Fruit fly (Drosophila melanogaster): ENCODE results near the gene RpS14b.

Gene RpS14b

dm6 chrX:7911983-7912630 is 22.6 kb upstream of the RpS14b start, which contains the start of gene snz (continued):
- TF ChIP-seq CG7745 (tag; optimal IDR thresholded peaks at IDR 0.05) (no peak), seq (GFP tag; IDR thresholded peaks at IDR 0.05) (no peak), CG14710 (tag; optimal IDR thresholded peaks at IDR 0.05) (peak; percentile 15), CG31224 (GFP tag; IDR thresholded peaks at IDR 0.05) (no peak), sens-2 (GFP tag; IDR thresholded peaks at IDR 0.05) (no peak), CG13287 (GFP tag; IDR thresholded peaks at IDR 0.05; ENCODE audit: partially characterized antibody) (peak; percentile 83), ems (GFP tag; optimal IDR thresholded peaks at IDR 0.05) (no peak), Opbp (GFP tag; IDR thresholded peaks at IDR 0.05; ENCODE audit: partially characterized antibody) (peak; percentile 74; the same call in 2 of the 3 replicates), CG1602 (GFP tag; optimal IDR thresholded peaks at IDR 0.05) (no peak), Dbx (GFP tag; IDR thresholded peaks at IDR 0.05) (0 out of 3 replicates have a peak, but pooled peaks have one; percentile 5), gsb-n (tag; optimal IDR thresholded peaks at IDR 0.05) (no peak), CG10565 (GFP tag; optimal IDR thresholded peaks at IDR 0.05) (no peak), Doc3 (GFP tag; IDR thresholded peaks at IDR 0.05; ENCODE audit: partially characterized antibody) (peak; percentile 57; the same call in 1 of the 3 replicates), gro (GFP tag; optimal IDR thresholded peaks at IDR 0.05) (no peak), CG4424 (GFP tag; optimal IDR thresholded peaks at IDR 0.05) (no peak), cas (GFP tag; IDR thresholded peaks at IDR 0.05) (no peak), ato (GFP tag; IDR thresholded peaks at IDR 0.05; ENCODE audit: partially characterized antibody) (peak; percentile 50; the same call in 1 of the 2 replicates), CoRest (tag; optimal IDR thresholded peaks at IDR 0.05) (peak; percentile 23), onecut (GFP tag; IDR thresholded peaks at IDR 0.05) (peak; percentile 85), exex (tag; optimal IDR thresholded peaks at IDR 0.05) (peak; percentile 68), Med (GFP tag) (peak; percentile 71), Taf1 (GFP tag; IDR thresholded peaks at IDR 0.05) (no peak), ssp (GFP tag; IDR thresholded peaks at IDR 0.05) (no peak), Ets97D (GFP tag; optimal IDR thresholded peaks at IDR 0.05) (peak; percentile 38), p53 (GFP tag; optimal IDR thresholded peaks at IDR 0.05) (no peak), ase (GFP tag; IDR thresholded peaks at IDR 0.05) (no peak), Hr3 (GFP tag; optimal IDR thresholded peaks at IDR 0.05) (no peak), trem (tag; optimal IDR thresholded peaks at IDR 0.05) (peak; percentile 1), ftz-f1 (GFP tag; optimal IDR thresholded peaks at IDR 0.05) (no peak), gsb (GFP tag; IDR thresholded peaks at IDR 0.05) (no peak), Dad (GFP tag; optimal IDR thresholded peaks at IDR 0.05) (no peak), CG18619 (GFP tag; optimal IDR thresholded peaks at IDR 0.05) (no peak), CG12236 (GFP tag; optimal IDR thresholded peaks at IDR 0.05) (no peak), btn (GFP tag; optimal IDR thresholded peaks at IDR 0.05) (no peak), cwo (GFP tag; optimal IDR thresholded peaks at IDR 0.05) (no peak), bbx (GFP tag; IDR thresholded peaks at IDR 0.05; ENCODE audit: partially characterized antibody) (peak; percentile 86), CG7372 (GFP tag; IDR thresholded peaks at IDR 0.05) (no peak), Hr78 (GFP tag; optimal IDR thresholded peaks at IDR 0.05) (no peak), nom (GFP tag; optimal IDR thresholded peaks at IDR 0.05) (peak; percentile 11), CG7987 (GFP tag; optimal IDR thresholded peaks at IDR 0.05) (peak; percentile 23), shn (GFP tag; optimal IDR thresholded peaks at IDR 0.05) (no peak), row (GFP tag; IDR thresholded peaks at IDR 0.05) (peak; percentile 55), CG10267 (tag; optimal IDR thresholded peaks at IDR 0.05) (peak; percentile 22), CG14860 (GFP tag; IDR thresholded peaks at IDR 0.05; ENCODE audit: partially characterized antibody) (peak; percentile 77), sna (GFP tag; IDR thresholded peaks at IDR 0.05; ENCODE audit: partially characterized antibody) (peak; percentile 77), run (tag; optimal IDR thresholded peaks at IDR 0.05) (no peak), fd3F (GFP tag; optimal IDR thresholded peaks at IDR 0.05) (no peak), CG8478 (optimal IDR thresholded peaks at IDR 0.05) (no peak), grn (GFP tag; optimal IDR thresholded peaks at IDR 0.05) (peak; percentile 69), CG17361 (GFP tag; IDR thresholded peaks at IDR 0.05) (no peak)
